Fruit fly (Drosophila melanogaster): ENCODE measurements around the gene CG17029.
A peak's percentile ranks its signal among the peaks of the same experiment; 100 is the strongest.

The CG17029 gene

dm6 chr3L:15977565-15977964 is 895 bp downstream of the CG17029 start:
- TF ChIP-seq CG7045 (GFP tag; optimal IDR thresholded peaks at IDR 0.05) (peak; percentile 8), CG5204 (GFP tag; optimal IDR thresholded peaks at IDR 0.05) (peak; percentile 30), CG11617 (GFP tag; optimal IDR thresholded peaks at IDR 0.05) (peak; percentile 31), CG33017 (tag; optimal IDR thresholded peaks at IDR 0.05) (peak; percentile 39), bab1 (GFP tag; optimal IDR thresholded peaks at IDR 0.05) (peak; percentile 33), Clk (GFP tag; optimal IDR thresholded peaks at IDR 0.05) (no peak), CG14711 (tag; optimal IDR thresholded peaks at IDR 0.05) (peak; percentile 61), CG7101 (tag; optimal IDR thresholded peaks at IDR 0.05) (peak; percentile 24), toe (GFP tag; optimal IDR thresholded peaks at IDR 0.05) (no peak)

dm6 chr3L:15978224-15978623 is 1.6 kb downstream of the CG17029 start, which contains the start of gene CG17028:
TSS of gene CG17028 (plus strand) at chr3L:15978524.
- TF ChIP-seq CG1620 (GFP tag; optimal IDR thresholded peaks at IDR 0.05) (no peak), CG33017 (tag; optimal IDR thresholded peaks at IDR 0.05) (peak; percentile 24)

- TF ChIP-seq pad (GFP tag; optimal IDR thresholded peaks at IDR 0.05) (no peak), CG11617 (GFP tag; optimal IDR thresholded peaks at IDR 0.05) (no peak), Clk (GFP tag; optimal IDR thresholded peaks at IDR 0.05) (no peak), cic (GFP tag; optimal IDR thresholded peaks at IDR 0.05) (no peak), Mnt (GFP tag; optimal IDR thresholded peaks at IDR 0.05) (no peak), kay (GFP tag; ENCODE audit: borderline replicate concordance) (no peak), CG7045 (GFP tag; optimal IDR thresholded peaks at IDR 0.05) (no peak), CG1620 (GFP tag; optimal IDR thresholded peaks at IDR 0.05) (no peak), ovo (GFP tag; optimal IDR thresholded peaks at IDR 0.05) (no peak), CG12768 (GFP tag; optimal IDR thresholded peaks at IDR 0.05) (no peak), cnc (optimal IDR thresholded peaks at IDR 0.05) (no peak), CG5204 (GFP tag; optimal IDR thresholded peaks at IDR 0.05) (no peak), toe (GFP tag; optimal IDR thresholded peaks at IDR 0.05) (no peak)
These were observed 2.6 kb downstream of the CG17029 start for dm6 chr3L:15979240-15979639.

- TF ChIP-seq Mnt (GFP tag; optimal IDR thresholded peaks at IDR 0.05) (no peak), cic (GFP tag; optimal IDR thresholded peaks at IDR 0.05) (peak; percentile 59)
These were observed 3.2 kb downstream of the CG17029 start, which contains the start of gene CG17027 for dm6 chr3L:15979912-15980311. TSS of gene CG17027 (plus strand) at chr3L:15980100.

- TF ChIP-seq cnc (optimal IDR thresholded peaks at IDR 0.05) (no peak), Crg-1 (GFP tag; optimal IDR thresholded peaks at IDR 0.05) (no peak), CG14711 (tag; optimal IDR thresholded peaks at IDR 0.05) (no peak), CG5204 (GFP tag; optimal IDR thresholded peaks at IDR 0.05) (no peak), Hr96 (GFP tag; optimal IDR thresholded peaks at IDR 0.05) (no peak), toe (GFP tag; optimal IDR thresholded peaks at IDR 0.05) (no peak), tj (GFP tag; optimal IDR thresholded peaks at IDR 0.05) (no peak), CG7045 (GFP tag; optimal IDR thresholded peaks at IDR 0.05) (no peak), cic (GFP tag; optimal IDR thresholded peaks at IDR 0.05) (no peak), CG7101 (tag; optimal IDR thresholded peaks at IDR 0.05) (no peak), ovo (GFP tag; optimal IDR thresholded peaks at IDR 0.05) (no peak), Clk (GFP tag; optimal IDR thresholded peaks at IDR 0.05) (no peak), CG1620 (GFP tag; optimal IDR thresholded peaks at IDR 0.05) (no peak), pad (GFP tag; optimal IDR thresholded peaks at IDR 0.05) (no peak), bab1 (GFP tag; optimal IDR thresholded peaks at IDR 0.05) (no peak)
These were observed 4.7 kb downstream of the CG17029 start for dm6 chr3L:15981403-15981802.

- TF ChIP-seq cic (GFP tag; optimal IDR thresholded peaks at IDR 0.05) (no peak), CG33017 (tag; optimal IDR thresholded peaks at IDR 0.05) (no peak), cnc (optimal IDR thresholded peaks at IDR 0.05) (no peak)
These were observed 5.5 kb downstream of the CG17029 start for dm6 chr3L:15982148-15982547.

- TF ChIP-seq CG11617 (GFP tag; optimal IDR thresholded peaks at IDR 0.05) (peak; percentile 99), CG33017 (tag; optimal IDR thresholded peaks at IDR 0.05) (peak; percentile 98), CG12768 (GFP tag; optimal IDR thresholded peaks at IDR 0.05) (peak; percentile 99), CG1620 (GFP tag; optimal IDR thresholded peaks at IDR 0.05) (peak; percentile 97), cic (GFP tag; optimal IDR thresholded peaks at IDR 0.05) (peak; percentile 93), pad (GFP tag; optimal IDR thresholded peaks at IDR 0.05) (peak; percentile 95), Mnt (GFP tag; optimal IDR thresholded peaks at IDR 0.05) (peak; percentile 95), CG7045 (GFP tag; optimal IDR thresholded peaks at IDR 0.05) (peak; percentile 99), Hr96 (GFP tag; optimal IDR thresholded peaks at IDR 0.05) (peak; percentile 95), Crg-1 (GFP tag; optimal IDR thresholded peaks at IDR 0.05) (peak; percentile 97), Clk (GFP tag; optimal IDR thresholded peaks at IDR 0.05) (peak; percentile 99), ovo (GFP tag; optimal IDR thresholded peaks at IDR 0.05) (peak; percentile 98), toe (GFP tag; optimal IDR thresholded peaks at IDR 0.05) (peak; percentile 99), CG7101 (tag; optimal IDR thresholded peaks at IDR 0.05) (peak; percentile 99), CG5204 (GFP tag; optimal IDR thresholded peaks at IDR 0.05) (peak; percentile 97), CG14711 (tag; optimal IDR thresholded peaks at IDR 0.05) (peak; percentile 98), bab1 (GFP tag; optimal IDR thresholded peaks at IDR 0.05) (peak; percentile 99), kay (GFP tag; ENCODE audit: borderline replicate concordance) (no peak), cnc (optimal IDR thresholded peaks at IDR 0.05) (no peak), tj (GFP tag; optimal IDR thresholded peaks at IDR 0.05) (peak; percentile 93)
These were observed 6.2 kb downstream of the CG17029 start, which contains the start of the genes brm and Arl1 for dm6 chr3L:15982783-15983432. TSS of gene brm (minus strand) at chr3L:15982869. TSS of gene Arl1 (plus strand) at chr3L:15983135.

Measured in whole organism, adult.